Fruit fly (Drosophila melanogaster) whole organism, larva: ENCODE results near the gene MP1.

Experiments
- noc ChIP-seq: fragments of 200-800 bp; sonication (Bioruptor generic); optimal IDR thresholded peaks from 3 replicates; lab custom pipeline; 2019; ENCODE audit warnings: missing biosample characterization, mild to moderate bottlenecking, missing genetic modification characterization, moderate library complexity

The MP1 gene

DNA sequence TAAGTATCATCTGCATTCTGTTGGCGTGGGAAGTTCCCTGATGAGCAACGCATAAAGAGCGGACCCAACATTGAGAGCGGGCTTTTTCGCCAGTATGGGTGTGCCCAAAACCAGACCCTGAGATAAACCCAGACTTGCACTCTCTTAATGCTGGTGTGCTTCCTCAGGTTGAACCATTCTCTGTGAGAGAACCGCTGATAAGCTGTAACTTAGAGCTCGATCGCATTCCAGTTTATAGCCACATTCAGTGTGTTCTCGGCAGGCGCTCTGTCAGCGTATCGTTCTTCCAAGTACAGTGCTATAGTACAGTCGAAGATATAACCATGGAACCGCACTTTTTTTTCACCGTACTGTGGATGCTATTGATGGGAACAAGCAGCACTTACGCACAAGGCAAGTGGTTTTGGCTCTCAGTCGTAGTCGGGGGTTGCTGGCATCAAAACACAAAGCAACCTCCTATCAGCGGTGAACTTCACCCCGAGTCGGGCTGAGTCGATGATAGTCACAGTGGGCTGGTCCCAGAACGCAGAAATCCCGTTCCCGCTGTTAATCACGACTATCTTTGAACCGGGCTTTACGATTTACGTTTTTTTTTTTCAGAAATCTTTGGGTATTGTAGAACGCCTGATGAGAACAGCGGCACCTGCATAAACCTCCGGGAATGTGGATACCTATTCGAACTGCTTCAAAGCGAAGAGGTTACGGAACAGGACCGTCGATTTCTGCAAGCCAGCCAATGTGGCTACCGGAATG is at the start of gene MP1:
MP1 (plus strand) TSS at position 245 of the 753 bp plus-strand sequence.
- TF ChIP-seq noc (tag; lab: Kevin White, UChicago), result peak; percentile 47

DNA sequence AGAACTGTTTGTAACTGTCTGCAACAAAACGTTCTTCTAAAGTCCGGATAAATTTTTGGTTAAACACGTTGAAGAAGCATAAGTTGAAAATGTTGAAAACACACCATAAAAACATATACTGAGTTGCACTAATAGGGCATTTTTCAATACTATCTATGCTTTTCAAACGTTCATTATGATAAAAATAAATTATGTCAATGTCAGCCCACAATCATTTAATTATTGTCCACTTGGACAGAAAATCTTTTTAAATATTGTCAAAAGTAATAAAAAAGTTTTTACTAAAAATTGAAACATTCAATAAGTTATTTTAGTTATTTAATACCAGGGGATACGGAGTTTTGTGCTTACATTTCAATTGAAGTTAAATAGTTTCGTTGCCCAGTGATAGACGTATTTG is 41.2 kb upstream of the MP1 start, which contains the start of gene CG1092:
CG1092 (plus strand) TSS at position 301 of the 400 bp plus-strand sequence.
- no peak for TF ChIP-seq noc (tag; lab: Kevin White, UChicago)

DNA sequence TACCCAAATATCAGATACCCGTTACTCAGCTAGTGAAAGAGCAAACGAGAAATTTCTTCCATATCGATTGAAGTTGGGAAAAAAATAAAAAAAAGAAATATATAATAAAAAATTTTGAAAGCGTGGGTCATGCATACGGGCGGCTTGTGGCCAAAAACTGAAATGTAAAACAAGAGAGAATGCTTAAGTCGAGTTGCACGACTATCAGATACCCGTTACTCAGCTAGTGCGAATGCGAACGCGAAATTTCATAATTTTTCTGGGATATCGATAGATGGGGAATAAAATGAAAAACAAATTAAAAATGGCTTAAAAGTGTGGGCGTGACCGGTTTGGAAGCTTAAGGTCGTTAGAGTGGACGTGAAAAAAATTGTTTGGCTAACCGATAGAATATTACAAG is 39.4 kb upstream of the MP1 start:
- TF ChIP-seq noc (tag; lab: Kevin White, UChicago), result no peak

DNA sequence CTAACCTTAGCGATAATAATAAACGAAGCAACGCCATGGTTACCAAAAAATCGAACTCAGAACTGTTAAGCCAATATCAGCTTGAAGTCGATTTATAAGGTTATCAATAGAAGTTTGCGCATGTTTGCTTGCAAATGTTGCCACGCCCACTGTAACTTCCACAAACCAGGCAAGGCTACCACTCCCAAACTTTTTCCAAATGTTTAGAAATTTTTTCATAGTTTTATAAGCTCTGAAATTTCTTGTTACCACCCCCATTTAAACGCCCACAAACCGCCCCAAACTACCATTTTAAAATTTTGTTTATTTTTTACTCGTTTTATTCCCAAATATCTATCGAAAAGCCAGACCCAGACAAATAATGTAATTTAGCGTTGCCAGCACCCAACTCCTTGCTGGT is 29.9 kb upstream of the MP1 start, which contains the start of gene flip:
flip (minus strand) TSS at position 101 of the 400 bp plus-strand sequence.
- no peak for TF ChIP-seq noc (tag; lab: Kevin White, UChicago)

DNA sequence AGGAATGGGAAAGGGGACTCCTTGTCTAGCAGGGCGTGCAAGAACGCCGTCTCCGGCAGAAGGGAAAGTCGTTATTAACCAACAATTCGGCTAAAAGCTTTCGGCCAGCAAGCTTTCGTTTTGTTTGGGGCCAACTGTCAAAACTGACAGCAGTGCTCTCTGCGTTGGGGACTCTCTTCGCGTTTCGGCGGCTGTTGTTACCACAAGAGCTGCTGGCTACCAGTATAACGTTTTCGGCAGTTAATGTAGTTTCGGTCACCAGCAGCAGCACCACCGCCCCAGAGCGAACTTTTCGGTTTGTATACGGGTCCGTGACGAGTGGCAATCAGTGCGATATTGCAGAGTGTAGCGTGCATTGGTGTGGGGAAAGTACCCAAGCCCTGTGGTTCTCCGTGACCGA is 27.6 kb upstream of the MP1 start, which contains the start of gene cpx:
cpx (plus strand) TSS at position 160 of the 400 bp plus-strand sequence.
- TF ChIP-seq noc (tag; lab: Kevin White, UChicago), result no peak

DNA sequence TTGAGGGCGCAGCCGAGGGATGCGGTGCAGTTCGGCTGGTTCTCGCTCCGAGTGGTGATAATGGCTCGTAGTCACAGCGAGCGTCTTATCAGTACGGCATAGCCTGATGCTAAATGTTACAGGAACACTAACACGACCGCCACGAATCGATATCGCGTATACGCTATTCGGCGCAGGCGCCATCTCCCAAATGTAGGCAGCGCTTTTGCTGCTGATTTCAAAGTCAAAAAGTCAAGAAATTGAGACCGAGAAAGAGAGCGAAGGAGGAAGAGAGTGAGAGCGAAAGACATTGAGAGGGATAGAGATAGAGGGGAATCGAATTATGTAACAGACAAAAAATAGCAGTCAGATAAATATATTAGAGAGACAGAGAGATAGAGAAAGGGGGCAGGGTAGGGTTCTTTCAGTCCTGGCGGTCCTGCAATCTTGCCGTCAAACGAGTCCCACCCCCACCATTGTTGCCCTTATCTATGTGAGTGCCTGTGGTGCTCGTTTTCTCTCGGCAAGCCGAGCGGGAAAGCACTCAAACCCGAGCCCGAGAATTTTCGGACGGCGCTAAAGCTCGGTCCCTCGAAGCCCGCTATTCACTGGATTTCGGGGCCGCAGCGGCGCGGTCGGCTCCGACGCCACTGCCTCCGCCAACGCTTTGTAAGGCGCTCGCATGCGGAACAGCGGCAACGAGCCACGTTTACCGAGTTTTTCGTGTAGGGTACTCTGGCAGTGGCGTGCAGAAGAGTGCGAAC is 26.4 kb upstream of the MP1 start:
- TF ChIP-seq noc (tag; lab: Kevin White, UChicago), result no peak

DNA sequence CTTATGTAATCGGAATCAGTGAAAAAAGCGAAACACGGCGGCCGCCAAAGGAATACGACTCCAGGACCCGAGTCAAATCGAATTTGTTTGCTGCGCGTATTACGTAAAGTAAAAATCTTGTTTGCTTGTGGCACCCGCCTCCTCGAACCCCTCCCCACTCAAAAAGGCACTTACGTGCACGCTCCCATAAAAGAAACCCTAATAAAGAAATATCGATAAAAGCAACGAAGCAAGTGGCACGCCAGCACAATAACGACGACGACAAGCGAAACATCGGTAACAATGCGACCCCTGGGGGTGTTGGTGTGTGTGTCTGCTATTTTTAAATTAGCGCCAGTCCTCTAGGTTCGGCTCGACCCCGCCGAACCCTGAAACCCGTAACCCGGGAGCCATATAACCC is 25.5 kb upstream of the MP1 start:
- no peak for TF ChIP-seq noc (tag; lab: Kevin White, UChicago)

DNA sequence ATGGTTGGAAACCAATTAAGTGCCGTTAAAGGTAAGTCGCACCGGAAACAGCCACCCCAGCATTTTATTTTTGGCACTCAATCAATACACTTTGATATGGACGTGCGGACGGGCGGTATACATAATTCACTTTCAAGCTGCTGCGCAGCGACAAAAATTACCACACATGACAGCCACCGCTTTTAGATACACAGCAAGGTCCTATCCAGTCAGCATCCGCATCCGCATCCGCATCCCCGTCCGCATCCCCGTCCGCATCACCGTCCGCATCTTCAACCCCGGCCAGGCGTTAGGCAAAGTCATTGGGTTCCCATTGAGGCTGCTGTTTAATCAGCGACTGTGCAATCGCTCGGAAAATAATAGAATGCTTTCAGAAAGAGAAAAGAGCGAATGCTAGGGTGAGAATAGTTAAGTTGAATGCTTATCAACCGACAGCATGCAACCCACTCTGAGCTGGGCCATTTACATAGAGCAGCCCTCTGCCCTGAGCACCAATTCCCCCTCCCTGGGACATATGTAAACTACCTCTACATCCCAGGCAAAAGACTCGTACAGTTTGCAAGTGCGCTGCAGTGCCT is 23.2 kb upstream of the MP1 start:
- TF ChIP-seq noc (tag; lab: Kevin White, UChicago), result no peak

DNA sequence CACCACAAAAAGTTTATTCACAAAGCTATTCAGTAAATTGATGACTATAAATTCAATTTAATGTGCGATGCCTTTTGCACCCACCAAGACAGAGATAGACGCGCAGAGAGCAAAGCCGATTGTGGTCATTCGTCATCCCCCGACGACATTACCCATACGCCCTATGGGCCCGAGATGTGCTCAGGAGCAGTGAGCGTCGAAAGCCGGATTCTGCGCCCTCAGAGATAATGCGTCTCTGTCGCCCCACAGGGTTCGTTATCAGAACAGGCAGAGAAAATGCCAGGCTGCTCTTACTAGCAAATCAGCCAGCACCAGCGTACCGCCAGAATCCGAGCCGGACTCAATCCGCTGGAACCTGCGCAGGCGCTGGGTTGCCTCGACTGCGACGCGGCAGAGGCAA is 16.4 kb upstream of the MP1 start:
- TF ChIP-seq noc (tag; lab: Kevin White, UChicago), result peak; percentile 18

DNA sequence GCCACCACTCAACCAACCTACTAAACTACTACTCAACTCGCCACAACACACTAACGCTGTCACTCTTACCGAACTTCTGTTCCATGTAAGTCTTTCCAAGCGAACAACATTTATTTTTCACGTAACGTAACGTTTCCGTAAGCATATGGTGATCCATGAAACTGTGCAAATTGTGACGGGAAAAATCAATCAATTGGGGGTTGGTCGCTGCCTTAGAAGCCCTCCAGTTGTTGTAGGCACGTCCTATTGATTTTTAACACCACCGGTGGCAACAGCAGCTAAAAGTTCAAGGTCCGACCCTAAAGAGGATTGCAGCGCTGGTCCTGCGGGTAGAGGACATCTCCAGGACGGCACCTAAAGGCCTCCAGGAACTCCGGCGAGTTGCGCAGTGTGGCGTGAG is 15.5 kb upstream of the MP1 start:
- TF ChIP-seq noc (tag; lab: Kevin White, UChicago), result no peak

DNA sequence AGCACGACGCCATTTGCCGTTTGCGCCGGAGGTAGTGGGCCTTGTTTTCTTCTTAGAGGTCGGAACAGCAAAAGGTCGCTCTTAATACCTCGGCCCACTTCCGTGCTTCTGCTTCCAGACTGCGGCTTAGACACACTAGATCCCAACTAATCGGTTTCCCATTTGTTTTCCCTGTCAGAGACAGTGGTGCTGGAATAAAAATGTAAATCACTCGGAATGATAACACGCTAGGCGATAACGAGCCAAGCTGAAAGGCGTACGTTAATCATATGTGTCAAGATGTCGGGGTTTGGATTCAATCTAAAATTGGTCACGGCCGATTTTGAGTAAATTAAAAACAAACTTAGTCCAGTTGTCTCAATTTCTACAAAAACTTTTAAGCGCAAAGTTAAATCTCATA is 13.0 kb upstream of the MP1 start, which contains the start of gene Nepl11:
Nepl11 (minus strand) TSS at position 152 of the 400 bp plus-strand sequence.
- TF ChIP-seq noc (tag; lab: Kevin White, UChicago), result peak; percentile 60

DNA sequence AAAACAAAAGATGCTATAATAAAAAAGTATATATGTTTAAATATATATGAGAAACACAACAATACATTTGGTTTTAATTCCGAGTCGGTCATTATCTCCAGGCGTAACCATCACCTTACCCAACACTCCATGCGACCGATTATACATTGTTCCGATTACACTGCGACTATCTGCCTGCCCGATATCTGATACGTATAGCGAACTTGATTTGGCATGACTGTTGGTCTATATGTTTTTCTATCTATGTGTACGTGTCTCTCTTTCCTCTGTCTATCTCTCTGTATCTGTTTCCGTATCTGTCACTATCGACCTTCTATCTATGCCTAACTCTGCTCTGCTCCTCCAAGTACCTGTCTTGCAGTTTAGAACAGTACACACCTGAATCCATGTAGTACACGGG is 6.2 kb upstream of the MP1 start:
- no peak for TF ChIP-seq noc (tag; lab: Kevin White, UChicago)

DNA sequence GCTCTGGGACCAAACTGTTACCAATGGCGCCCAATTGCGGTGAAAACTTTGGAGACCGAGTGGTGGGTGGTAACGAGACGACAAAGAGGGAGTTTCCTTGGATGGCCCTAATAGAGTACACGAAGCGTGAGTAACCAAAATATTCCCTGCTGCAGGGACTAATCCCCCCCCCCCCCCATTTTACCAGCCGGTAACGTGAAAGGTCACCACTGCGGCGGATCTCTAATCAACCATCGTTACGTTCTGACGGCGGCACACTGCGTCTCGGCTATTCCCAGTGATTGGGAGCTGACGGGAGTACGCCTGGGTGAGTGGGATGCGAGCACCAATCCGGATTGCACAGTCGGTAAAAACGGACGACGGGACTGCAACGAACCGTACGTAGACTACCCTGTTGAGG is 1.0 kb downstream of the MP1 start:
- no peak for TF ChIP-seq noc (tag; lab: Kevin White, UChicago)

DNA sequence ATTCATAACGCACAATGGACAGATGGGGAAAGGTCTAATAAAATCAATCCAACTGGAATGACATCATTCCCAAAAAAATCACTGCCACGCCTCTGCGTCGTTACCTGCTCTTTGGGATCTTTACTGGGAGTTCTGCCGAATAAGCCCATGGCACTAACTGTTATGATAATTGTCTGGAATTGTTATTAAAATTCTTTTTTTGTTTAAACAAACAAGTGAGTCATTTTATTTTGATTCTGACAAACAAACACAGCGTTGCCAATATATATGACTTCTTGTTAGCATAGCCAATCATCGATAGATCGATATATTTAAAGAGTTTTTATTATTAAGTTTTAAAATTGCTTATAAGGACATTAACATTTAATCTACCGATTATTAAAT is 3.0 kb downstream of the MP1 start, which contains the start of gene Vps24:
Vps24 (minus strand) TSS at position 265 of the 384 bp plus-strand sequence.
- TF ChIP-seq noc (tag; lab: Kevin White, UChicago), result no peak

DNA sequence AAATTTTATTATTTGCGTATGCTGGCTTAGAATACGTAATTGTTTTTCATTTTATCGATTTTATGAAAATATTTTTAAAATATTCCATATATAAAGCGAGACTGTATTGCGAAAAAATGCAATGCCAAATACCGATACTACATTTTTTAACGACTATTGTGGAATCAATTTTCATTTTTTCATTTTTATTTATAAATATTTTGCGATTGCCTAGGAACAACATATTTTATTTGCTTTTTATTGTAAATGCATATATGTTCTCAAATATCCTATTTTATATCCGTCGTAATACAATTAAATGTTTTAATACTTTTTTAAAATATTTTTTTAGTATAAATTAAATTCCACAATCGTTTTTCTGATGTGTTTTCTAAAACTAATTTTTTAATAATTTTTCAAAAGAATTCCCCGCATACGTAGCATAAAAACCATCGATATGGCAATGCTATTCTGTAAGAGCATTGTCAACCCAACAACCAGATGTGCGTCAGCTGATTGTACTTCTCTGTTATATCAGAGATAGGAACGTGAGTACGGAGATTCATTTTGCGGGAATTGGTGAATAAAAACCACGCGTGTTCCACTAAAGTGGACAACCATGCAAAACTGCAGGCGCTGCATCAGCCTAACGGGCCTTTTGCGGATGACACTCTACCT is 3.5 kb downstream of the MP1 start, which contains the start of gene Suv3:
Suv3 (plus strand) TSS at position 489 of the 657 bp plus-strand sequence.
- peak; percentile 49 for TF ChIP-seq noc (tag; lab: Kevin White, UChicago)
